Worm (Caenorhabditis elegans) whole organism, late embryonic: ENCODE results near the gene F59C12.3.
A peak's percentile ranks its signal among the peaks of the same experiment; 100 is the strongest.

ENCODE experiments used
- C08G9.2 ChIP-seq: sonication (generic microtip); optimal IDR thresholded peaks from 2 replicates; lab custom pipeline; 2016; ENCODE audit warnings: mild to moderate bottlenecking, missing genetic modification characterization, moderate library complexity, missing compliant biosample characterization
- C38D4.7 ChIP-seq: fragments of 200-800 bp; sonication (Bioruptor generic); optimal IDR thresholded peaks from 2 replicates; lab custom pipeline; 2018; ENCODE audit warnings: mild to moderate bottlenecking, missing genetic modification characterization, moderate library complexity, missing compliant biosample characterization
- K09A11.1 ChIP-seq: sonication (generic microtip); optimal IDR thresholded peaks from 2 replicates; lab custom pipeline; 2017; ENCODE audit warnings: antibody characterized with exemption, mild to moderate bottlenecking, missing genetic modification characterization, missing compliant biosample characterization; ENCODE audit not compliant: insufficient read depth
- Y22D7AL.16 ChIP-seq: sonication (generic microtip); optimal IDR thresholded peaks from 2 replicates; lab custom pipeline; 2016; ENCODE audit warnings: missing genetic modification characterization, missing compliant biosample characterization
- ceh-18 ChIP-seq: sonication (generic microtip); optimal IDR thresholded peaks from 2 replicates; lab custom pipeline; 2016; ENCODE audit warnings: missing genetic modification characterization, missing compliant biosample characterization
- ceh-19 ChIP-seq: fragments of 200-800 bp; sonication (Bioruptor generic); optimal IDR thresholded peaks from 2 replicates; lab custom pipeline; 2018; ENCODE audit warnings: mild to moderate bottlenecking, missing genetic modification characterization, missing compliant biosample characterization
- ceh-22 ChIP-seq: sonication (generic microtip); optimal IDR thresholded peaks from 2 replicates; lab custom pipeline; 2017; ENCODE audit warnings: missing biosample characterization, missing genetic modification characterization
- ceh-30 ChIP-seq: fragments of 150-350 bp; optimal IDR thresholded peaks from 2 replicates; lab custom pipeline; 2014; ENCODE audit warnings: missing biosample characterization, missing genetic modification characterization
- ceh-34 ChIP-seq: sonication (generic microtip); optimal IDR thresholded peaks from 2 replicates; lab custom pipeline; 2016; ENCODE audit warnings: mild to moderate bottlenecking, missing genetic modification characterization, missing compliant biosample characterization
- ceh-45 ChIP-seq: fragments of 200-800 bp; sonication (Bioruptor generic); IDR thresholded peaks from 2 replicates; pipeline ENCODE4 v1.3.6; 2022; ENCODE audit warnings: missing genetic modification reagents, missing genetic modification characterization, missing compliant biosample characterization
- ceh-48 ChIP-seq: sonication (generic microtip); optimal IDR thresholded peaks from 2 replicates; lab custom pipeline; 2016; ENCODE audit warnings: missing genetic modification characterization, inconsistent platforms, missing compliant biosample characterization
- ceh-6 ChIP-seq: fragments of 200-800 bp; sonication (Bioruptor generic); optimal IDR thresholded peaks from 2 replicates; lab custom pipeline; 2018; ENCODE audit warnings: mild to moderate bottlenecking, missing genetic modification characterization, missing compliant biosample characterization
- ceh-9 ChIP-seq: sonication (generic microtip); optimal IDR thresholded peaks from 2 replicates; lab custom pipeline; 2016; ENCODE audit warnings: mild to moderate bottlenecking, missing genetic modification characterization, inconsistent platforms, missing compliant biosample characterization
- che-1 ChIP-seq: sonication (generic microtip); optimal IDR thresholded peaks from 2 replicates; lab custom pipeline; 2016; ENCODE audit warnings: mild to moderate bottlenecking, missing genetic modification characterization, missing compliant biosample characterization
- dmd-4 ChIP-seq: sonication (generic microtip); optimal IDR thresholded peaks from 2 replicates; lab custom pipeline; 2016; ENCODE audit warnings: borderline replicate concordance, missing genetic modification characterization, missing compliant biosample characterization
- elt-2 ChIP-seq: sonication (generic microtip); optimal IDR thresholded peaks from 2 replicates; lab custom pipeline; 2016; ENCODE audit warnings: missing genetic modification reagents, missing genetic modification characterization, missing compliant biosample characterization
- elt-4 ChIP-seq: sonication (generic microtip); optimal IDR thresholded peaks from 2 replicates; lab custom pipeline; 2016; ENCODE audit warnings: missing genetic modification characterization, missing compliant biosample characterization
- ets-4 ChIP-seq: sonication (generic microtip); optimal IDR thresholded peaks from 2 replicates; lab custom pipeline; 2016; ENCODE audit warnings: missing genetic modification characterization, missing compliant biosample characterization
- eyg-1 ChIP-seq: sonication (generic microtip); optimal IDR thresholded peaks from 2 replicates; lab custom pipeline; 2016; ENCODE audit warnings: missing genotype, missing genetic modification characterization, missing compliant biosample characterization
- fax-1 ChIP-seq: sonication (generic microtip); optimal IDR thresholded peaks from 2 replicates; lab custom pipeline; 2016; ENCODE audit warnings: missing genotype, missing genetic modification characterization, missing compliant biosample characterization
- fkh-6 ChIP-seq: sonication (generic microtip); optimal IDR thresholded peaks from 2 replicates; lab custom pipeline; 2016; ENCODE audit warnings: missing genetic modification characterization, missing compliant biosample characterization
- gmeb-2 ChIP-seq: sonication (generic microtip); optimal IDR thresholded peaks from 2 replicates; lab custom pipeline; 2016; ENCODE audit warnings: missing genetic modification characterization, inconsistent platforms, missing compliant biosample characterization
- hlh-15 ChIP-seq: sonication (generic microtip); optimal IDR thresholded peaks from 2 replicates; lab custom pipeline; 2016; ENCODE audit warnings: missing genetic modification characterization, missing compliant biosample characterization
- hlh-30 ChIP-seq: sonication (generic microtip); optimal IDR thresholded peaks from 2 replicates; lab custom pipeline; 2017; ENCODE audit warnings: antibody characterized with exemption, missing genetic modification characterization, missing compliant biosample characterization; ENCODE audit not compliant: insufficient read depth
- hlh-6 ChIP-seq: sonication (generic microtip); optimal IDR thresholded peaks from 2 replicates; lab custom pipeline; 2016; ENCODE audit warnings: missing genotype, missing genetic modification characterization, missing compliant biosample characterization
- hlh-8 ChIP-seq: sonication (generic microtip); optimal IDR thresholded peaks from 2 replicates; lab custom pipeline; 2016; ENCODE audit warnings: missing genotype, missing genetic modification characterization, missing compliant biosample characterization
- lin-11 ChIP-seq: fragments of 200-800 bp; sonication (Bioruptor generic); optimal IDR thresholded peaks from 2 replicates; lab custom pipeline; 2018; ENCODE audit warnings: mild to moderate bottlenecking, missing genetic modification characterization, missing compliant biosample characterization
- nfya-1 ChIP-seq: sonication (generic microtip); optimal IDR thresholded peaks from 2 replicates; lab custom pipeline; 2017; ENCODE audit warnings: missing genetic modification characterization, mild to moderate bottlenecking, missing compliant biosample characterization, antibody characterized with exemption, moderate library complexity
- nhr-11 ChIP-seq: fragments of 150-350 bp; optimal IDR thresholded peaks from 2 replicates; lab custom pipeline; 2014; ENCODE audit warnings: missing biosample characterization, missing genetic modification characterization
- nhr-232 ChIP-seq: sonication (generic microtip); optimal IDR thresholded peaks from 2 replicates; lab custom pipeline; 2016; ENCODE audit warnings: missing genetic modification characterization, missing compliant biosample characterization
- npax-4 ChIP-seq: sonication (generic microtip); optimal IDR thresholded peaks from 2 replicates; lab custom pipeline; 2016; ENCODE audit warnings: missing genetic modification characterization, missing compliant biosample characterization
- odd-2 ChIP-seq: sonication (generic microtip); optimal IDR thresholded peaks from 2 replicates; lab custom pipeline; 2017; ENCODE audit warnings: antibody characterized with exemption, mild to moderate bottlenecking, missing genetic modification characterization, missing compliant biosample characterization
- pag-3 ChIP-seq: sonication (generic microtip); optimal IDR thresholded peaks from 2 replicates; lab custom pipeline; 2016; ENCODE audit warnings: missing compliant biosample characterization, missing genetic modification characterization, borderline replicate concordance
- pat-9 ChIP-seq: fragments of 200-800 bp; sonication (Bioruptor generic); optimal IDR thresholded peaks from 2 replicates; lab custom pipeline; 2018; ENCODE audit warnings: mild to moderate bottlenecking, missing genetic modification characterization, moderate library complexity, missing compliant biosample characterization
- pha-2 ChIP-seq: sonication (generic microtip); optimal IDR thresholded peaks from 2 replicates; lab custom pipeline; 2017; ENCODE audit warnings: mild to moderate bottlenecking, missing genetic modification characterization, missing compliant biosample characterization
- pros-1 ChIP-seq: fragments of 150-350 bp; optimal IDR thresholded peaks from 2 replicates; lab custom pipeline; 2014; ENCODE audit warnings: missing biosample characterization, missing genetic modification reagents, missing genetic modification characterization
- ref-2 ChIP-seq: sonication (generic microtip); optimal IDR thresholded peaks from 2 replicates; lab custom pipeline; 2016; ENCODE audit warnings: missing genetic modification characterization, missing compliant biosample characterization
- rnt-1 ChIP-seq: sonication (generic microtip); optimal IDR thresholded peaks from 2 replicates; lab custom pipeline; 2016; ENCODE audit warnings: missing genetic modification characterization, missing compliant biosample characterization
- sdc-2 ChIP-seq: sonication (generic microtip); optimal IDR thresholded peaks from 2 replicates; lab custom pipeline; 2016; ENCODE audit warnings: missing genotype, missing genetic modification characterization, missing compliant biosample characterization
- sox-2 ChIP-seq: fragments of 200-800 bp; sonication (Bioruptor generic); IDR thresholded peaks from 2 replicates; pipeline ENCODE4 v1.3.6; 2022; ENCODE audit warnings: missing genetic modification reagents, missing genetic modification characterization, missing compliant biosample characterization
- tbx-7 ChIP-seq: sonication (generic microtip); optimal IDR thresholded peaks from 2 replicates; lab custom pipeline; 2016; ENCODE audit warnings: missing genotype, missing genetic modification characterization, missing compliant biosample characterization
- ttx-3 ChIP-seq: sonication (generic microtip); optimal IDR thresholded peaks from 2 replicates; lab custom pipeline; 2016; ENCODE audit warnings: missing genetic modification reagents, missing genetic modification characterization, missing compliant biosample characterization
- unc-86 ChIP-seq: sonication (generic microtip); optimal IDR thresholded peaks from 2 replicates; lab custom pipeline; 2016; ENCODE audit warnings: missing genetic modification characterization, missing compliant biosample characterization
- ztf-16 ChIP-seq: sonication (generic microtip); optimal IDR thresholded peaks from 2 replicates; lab custom pipeline; 2017; ENCODE audit warnings: missing genetic modification characterization, missing compliant biosample characterization

F59C12.3 gene

DNA sequence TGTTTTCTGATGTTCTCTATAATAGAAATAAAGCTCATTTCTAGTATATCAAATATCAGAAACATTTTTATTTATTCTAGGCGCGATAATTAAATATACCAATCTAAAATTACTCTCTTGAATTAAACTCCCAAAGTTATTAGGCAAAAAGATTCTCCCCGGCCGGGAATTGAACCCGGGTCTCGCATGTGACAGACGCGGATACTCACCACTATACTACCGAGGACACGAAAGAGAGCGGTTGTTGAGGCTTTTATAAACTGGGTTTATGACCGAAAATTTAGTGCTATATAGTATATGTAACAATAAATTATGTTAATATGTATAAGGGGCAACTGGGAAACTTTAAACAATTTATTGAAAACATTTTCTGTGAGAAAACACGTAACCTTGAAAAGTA lies 4.8 kb downstream of the F59C12.3 start (continued):
- TF ChIP-seq hlh-8 (tag; lab: Kevin White, UChicago) (peak; percentile 34), ztf-16 (tag; lab: Kevin White, UChicago) (peak; percentile 23), ceh-30 (tag; lab: Kevin White, UChicago) (peak; percentile 3), ceh-45 (GFP tag; lab: Robert Waterston, UW) (0 out of 2 replicates have a peak, but pooled peaks have one; percentile 54), pag-3 (tag; lab: Kevin White, UChicago) (no peak), odd-2 (peak; percentile 44), K09A11.1 (tag; lab: Kevin White, UChicago) (peak; percentile 55)
- TF ChIP-seq, all 69 proteins: peak for 39

DNA sequence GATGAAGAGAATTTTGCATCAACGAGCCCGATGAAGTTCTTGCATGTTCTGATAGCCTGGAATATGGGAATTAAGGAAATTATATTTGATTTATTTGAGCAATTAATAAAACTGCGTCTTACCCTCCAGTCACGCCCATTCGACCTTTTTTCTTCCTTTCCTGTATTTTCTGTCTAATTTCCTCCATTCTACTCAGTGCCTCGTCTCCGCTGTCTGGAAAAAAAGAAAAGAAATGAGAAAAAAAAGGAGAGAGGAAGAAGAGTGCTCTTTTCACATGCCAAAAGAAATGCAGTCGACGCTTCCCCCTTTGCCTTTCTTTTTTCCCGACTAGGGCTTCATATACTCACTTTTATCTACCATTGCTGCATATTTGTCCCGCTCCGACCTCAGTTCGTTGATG lies 5.2 kb downstream of the F59C12.3 start:
- TF ChIP-seq ets-4 (tag; lab: Kevin White, UChicago) (no peak), C38D4.7 (no peak), ceh-9 (tag; lab: Kevin White, UChicago) (no peak), pros-1 (no peak), Y22D7AL.16 (tag; lab: Kevin White, UChicago) (no peak), hlh-15 (tag; lab: Kevin White, UChicago) (no peak), ceh-34 (tag; lab: Kevin White, UChicago) (no peak), ceh-45 (GFP tag; lab: Robert Waterston, UW) (no peak), fax-1 (no peak), gmeb-2 (tag; lab: Kevin White, UChicago) (no peak), eyg-1 (tag; lab: Kevin White, UChicago) (no peak), unc-86 (no peak), elt-4 (no peak), nhr-11 (tag; lab: Kevin White, UChicago) (no peak), nfya-1 (tag; lab: Kevin White, UChicago) (no peak)
- TF ChIP-seq, all 69 proteins: peak for 0

DNA sequence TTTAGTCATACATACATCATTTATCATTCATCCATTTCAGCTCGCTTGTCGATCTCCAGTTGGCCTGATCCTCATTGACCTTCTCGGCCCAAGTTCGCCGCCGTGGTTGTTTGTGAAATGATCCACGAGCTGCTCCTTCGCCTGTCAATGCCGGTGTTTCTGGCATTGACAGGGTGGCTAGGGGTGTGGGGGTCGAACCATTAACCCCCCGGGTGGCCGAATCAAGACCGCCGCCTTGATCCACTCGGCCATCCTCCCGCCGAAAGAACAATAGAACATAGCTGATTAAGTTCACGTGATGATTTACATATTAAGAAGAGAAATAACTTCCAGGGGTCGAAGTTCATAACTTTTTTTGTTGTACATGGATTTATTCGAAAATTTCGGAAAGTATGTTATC lies 6.9 kb downstream of the F59C12.3 start, which contains the start of gene F59C12.4:
F59C12.4 (minus strand) TSS at position 166 of the 400 bp plus-strand sequence.
- TF ChIP-seq che-1, result peak; percentile 65
- peak; percentile 49 for TF ChIP-seq gmeb-2 (tag; lab: Kevin White, UChicago)
- peak; percentile 27 for TF ChIP-seq Y22D7AL.16 (tag; lab: Kevin White, UChicago)
- peak; percentile 55 for TF ChIP-seq ceh-19 (GFP tag; lab: Kevin White, UChicago)
- no peak for TF ChIP-seq ceh-22 (tag; lab: Kevin White, UChicago)
- no peak for TF ChIP-seq dmd-4 (tag; lab: Kevin White, UChicago)
- TF ChIP-seq ceh-34 (tag; lab: Kevin White, UChicago), result peak; percentile 61
- TF ChIP-seq ceh-48, result no peak
- peak; percentile 8 for TF ChIP-seq tbx-7
- peak; percentile 1 for TF ChIP-seq npax-4
- TF ChIP-seq C08G9.2 (tag; lab: Kevin White, UChicago), result peak; percentile 14
- no peak for TF ChIP-seq rnt-1
- no peak for TF ChIP-seq ceh-18 (tag; lab: Kevin White, UChicago)
- peak; percentile 59 for TF ChIP-seq sox-2 (GFP tag; lab: Robert Waterston, UW)
- TF ChIP-seq ref-2, result peak; percentile 70
- TF ChIP-seq elt-2 (tag; lab: Kevin White, UChicago), result peak; percentile 53
- TF ChIP-seq fkh-6, result no peak
- no peak for TF ChIP-seq ttx-3 (tag; lab: Kevin White, UChicago)
- peak; percentile 28 for TF ChIP-seq nhr-232
- peak; percentile 28 for TF ChIP-seq unc-86
- TF ChIP-seq hlh-6 (tag; lab: Kevin White, UChicago), result peak; percentile 68
- TF ChIP-seq pha-2 (tag; lab: Kevin White, UChicago), result peak; percentile 3
- peak; percentile 15 for TF ChIP-seq lin-11 (tag; lab: Kevin White, UChicago)
- peak; percentile 50 for TF ChIP-seq C38D4.7
- TF ChIP-seq ceh-6 (GFP tag; lab: Kevin White, UChicago), result peak; percentile 57
- TF ChIP-seq ets-4 (tag; lab: Kevin White, UChicago), result no peak
- no peak for TF ChIP-seq odd-2
- no peak for TF ChIP-seq ztf-16 (tag; lab: Kevin White, UChicago)
- peak; percentile 25 for TF ChIP-seq pat-9 (tag; lab: Kevin White, UChicago)
- TF ChIP-seq hlh-30 (tag; lab: Kevin White, UChicago), result peak; percentile 39
- peak; percentile 38 for TF ChIP-seq sdc-2 (tag; lab: Kevin White, UChicago)
- TF ChIP-seq, all 69 proteins: peak for 21
